Worm (Caenorhabditis elegans): Measurements from ENCODE around the gene str-115.

ce11 chrV:11302698-11303097 lies 33.8 kb downstream of the str-115 start, which contains the start of gene srh-46:
- no peak for TF ChIP-seq lin-13 (GFP tag; optimal IDR thresholded peaks at IDR 0.05)
- TF ChIP-seq zip-11 (GFP tag; IDR thresholded peaks at IDR 0.05) = no peak

All from whole organism, L4 larva.